Worm (Caenorhabditis elegans): ENCODE results near the gene tbh-1.
A peak's percentile ranks its signal among the peaks of the same experiment; 100 is the strongest.

DNA sequence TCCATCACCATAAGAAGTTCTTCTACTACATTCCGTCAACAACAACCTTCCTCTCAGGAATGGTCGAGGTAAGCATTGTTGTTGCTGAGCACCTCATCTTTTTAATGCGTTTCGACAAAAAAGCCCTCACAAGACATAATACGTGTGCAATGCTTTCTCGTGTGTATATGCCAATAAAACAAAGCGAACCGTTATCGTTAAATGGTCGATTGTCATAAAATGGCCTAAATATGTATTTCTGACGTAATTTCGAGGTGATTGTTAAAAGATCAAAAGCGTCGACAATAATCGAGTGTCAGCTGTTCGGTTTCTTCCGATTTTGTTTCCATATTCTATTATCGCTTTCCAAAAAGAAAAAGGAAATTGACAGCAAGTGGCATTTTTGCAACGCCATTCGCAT, 40.0 kb upstream of the tbh-1 start:
- peak; percentile 82 for TF ChIP-seq nhr-80 (tag; optimal IDR thresholded peaks at IDR 0.05)
- TF ChIP-seq ama-1 (optimal IDR thresholded peaks at IDR 0.05): no peak
- TF ChIP-seq ama-1 (GFP tag; optimal IDR thresholded peaks at IDR 0.05): no peak
- TF ChIP-seq mes-4 (tag; optimal IDR thresholded peaks at IDR 0.05): no peak
- TF ChIP-seq nfyb-1 (GFP tag; IDR thresholded peaks at IDR 0.05): no peak
- no peak for TF ChIP-seq repo-1 (tag; optimal IDR thresholded peaks at IDR 0.05)
- no peak for TF ChIP-seq dpl-1 (GFP tag; optimal IDR thresholded peaks at IDR 0.05)
- TF ChIP-seq sdz-38 (tag; optimal IDR thresholded peaks at IDR 0.05): no peak
- TF ChIP-seq snpc-4 (GFP tag; optimal IDR thresholded peaks at IDR 0.05): no peak
- no peak for TF ChIP-seq snpc-4 (tag; optimal IDR thresholded peaks at IDR 0.05)
